Fruit fly (Drosophila melanogaster) whole organism, embryonic: ENCODE results near the gene CG13028.

Experiments used
- CG11696 ChIP-seq: fragments of 200-800 bp; sonication (Bioruptor generic); IDR thresholded peaks from 2 replicates; pipeline ENCODE4 v1.3.6; 2022; ENCODE audit warnings: missing biosample characterization, missing genetic modification characterization
- CG12391 ChIP-seq: fragments of 200-800 bp; sonication (Bioruptor generic); optimal IDR thresholded peaks from 3 replicates; lab custom pipeline; 2018; ENCODE audit warnings: missing biosample characterization, mild to moderate bottlenecking, missing genetic modification characterization, moderate library complexity
- CG14050 ChIP-seq: fragments of 200-800 bp; sonication (Bioruptor generic); IDR thresholded peaks from 3 replicates; pipeline ENCODE4 v1.3.6; 2022; ENCODE audit warnings: missing biosample characterization, missing genetic modification characterization
- CG17385 ChIP-seq: fragments of 200-800 bp; sonication (Bioruptor generic); optimal IDR thresholded peaks from 3 replicates; lab custom pipeline; 2018; ENCODE audit warnings: missing biosample characterization, mild to moderate bottlenecking, missing genetic modification characterization
- CG3163 ChIP-seq: fragments of 200-800 bp; sonication (Bioruptor generic); optimal IDR thresholded peaks from 3 replicates; lab custom pipeline; 2016; ENCODE audit warnings: missing biosample characterization, missing genetic modification characterization
- CG6175 ChIP-seq: fragments of 200-800 bp; sonication (Bioruptor generic); IDR thresholded peaks from 3 replicates; pipeline ENCODE4 v1.3.6; 2022; ENCODE audit warnings: missing biosample characterization, missing genetic modification characterization
- D19A ChIP-seq: fragments of 200-800 bp; optimal IDR thresholded peaks from 3 replicates; lab custom pipeline; 2019; ENCODE audit warnings: missing biosample characterization, mild to moderate bottlenecking, missing genetic modification characterization, moderate library complexity
- HmgZ ChIP-seq: fragments of 200-800 bp; sonication (Bioruptor generic); optimal IDR thresholded peaks from 2 replicates; lab custom pipeline; 2018; ENCODE audit warnings: missing biosample characterization, mild to moderate bottlenecking, missing genetic modification characterization
- Neu2 ChIP-seq: fragments of 200-800 bp; sonication (Bioruptor generic); optimal IDR thresholded peaks from 3 replicates; lab custom pipeline; 2016; ENCODE audit warnings: missing biosample characterization, missing genetic modification characterization, borderline replicate concordance
- Nf-YA ChIP-seq: fragments of 200-800 bp; sonication (Bioruptor generic); IDR thresholded peaks from 2 replicates; pipeline ENCODE4 v1.3.6; 2022; ENCODE audit warnings: missing biosample characterization, missing genetic modification characterization
- ato ChIP-seq: fragments of 200-800 bp; sonication (Bioruptor generic); IDR thresholded peaks from 2 replicates; pipeline ENCODE4 v1.3.6; 2022; ENCODE audit warnings: missing biosample characterization, missing genetic modification characterization; ENCODE audit not compliant: partially characterized antibody
- bab2 ChIP-seq: fragments of 200-800 bp; sonication (Bioruptor generic); optimal IDR thresholded peaks from 2 replicates; lab custom pipeline; 2016; ENCODE audit warnings: missing biosample characterization, missing genetic modification characterization
- cwo ChIP-seq: fragments of 200-800 bp; sonication (Bioruptor generic); optimal IDR thresholded peaks from 3 replicates; lab custom pipeline; 2017; ENCODE audit warnings: missing biosample characterization, missing genetic modification characterization, mild to moderate bottlenecking, moderate library complexity, missing genetic modification reagents
- zen ChIP-seq: fragments of 200-800 bp; sonication (Bioruptor generic); optimal IDR thresholded peaks from 3 replicates; lab custom pipeline; 2018; ENCODE audit warnings: missing biosample characterization, mild to moderate bottlenecking, missing genetic modification characterization, moderate library complexity

- TF ChIP-seq HmgZ (tag; lab: Kevin White, UChicago) = no peak
- no peak for TF ChIP-seq Neu2 (GFP tag; lab: Kevin White, UChicago)
- no peak for TF ChIP-seq CG17385
- no peak for TF ChIP-seq CG3163
- no peak for TF ChIP-seq CG11696
- no peak for TF ChIP-seq zen (tag; lab: Kevin White, UChicago)
- TF ChIP-seq CG14050 = no peak
- TF ChIP-seq cwo (GFP tag; lab: Kevin White, UChicago) = no peak
- no peak for TF ChIP-seq ato (GFP tag; lab: Robert Waterston, UW)
- TF ChIP-seq D19A (tag; lab: Kevin White, UChicago) = no peak
- TF ChIP-seq CG6175 (GFP tag; lab: Robert Waterston, UW) = no peak
- no peak for TF ChIP-seq Nf-YA (GFP tag; lab: Robert Waterston, UW)
- no peak for TF ChIP-seq CG12391 (tag; lab: Kevin White, UChicago)
- TF ChIP-seq bab2 (GFP tag; lab: Kevin White, UChicago) = no peak
Observed at dm6 chr3L:16910466-16910865, 12.6 kb upstream of the CG13028 start.
